Worm (Caenorhabditis elegans): ENCODE data around the gene C05D12.5.

ce11 chrII:11459883-11460282 is 25.8 kb downstream of the C05D12.5 start:
- no peak for TF ChIP-seq lin-15B (tag; optimal IDR thresholded peaks at IDR 0.05)
- TF ChIP-seq ama-1 (optimal IDR thresholded peaks at IDR 0.05): no peak
- TF ChIP-seq fkh-2 (tag; optimal IDR thresholded peaks at IDR 0.05): no peak
- TF ChIP-seq sea-2 (GFP tag; optimal IDR thresholded peaks at IDR 0.05): no peak
- TF ChIP-seq lin-39 (tag; optimal IDR thresholded peaks at IDR 0.05): no peak
- TF ChIP-seq nfya-1 (tag; optimal IDR thresholded peaks at IDR 0.05; ENCODE audit: insufficient read depth): no peak
- no peak for TF ChIP-seq fkh-10 (GFP tag; optimal IDR thresholded peaks at IDR 0.05)
- no peak for TF ChIP-seq ceh-16 (tag; optimal IDR thresholded peaks at IDR 0.05)
- peak; percentile 58 for TF ChIP-seq elt-2 (tag; optimal IDR thresholded peaks at IDR 0.05)
- TF ChIP-seq R02D3.7 (tag; optimal IDR thresholded peaks at IDR 0.05): no peak
- no peak for TF ChIP-seq pha-4 (tag; optimal IDR thresholded peaks at IDR 0.05)

Data from whole organism, L3 larva.